Fruit fly (Drosophila melanogaster) whole organism, embryonic: ENCODE measurements around the gene CG2076.

ENCODE experiments used
- Aef1 ChIP-seq: fragments of 200-800 bp; sonication (Bioruptor generic); IDR thresholded peaks from 3 replicates; pipeline ENCODE4 v1.3.6; 2022; ENCODE audit warnings: missing biosample characterization, missing genetic modification characterization
- Bgb ChIP-seq: fragments of 200-800 bp; sonication (Bioruptor generic); IDR thresholded peaks from 2 replicates; pipeline ENCODE4 v1.3.6; 2022; ENCODE audit warnings: missing biosample characterization, missing genetic modification characterization; ENCODE audit not compliant: partially characterized antibody
- CG10147 ChIP-seq: fragments of 200-800 bp; sonication (Bioruptor generic); optimal IDR thresholded peaks from 2 replicates; lab custom pipeline; 2019; ENCODE audit warnings: missing biosample characterization, mild to moderate bottlenecking, missing genetic modification characterization, moderate library complexity
- CG10654 ChIP-seq: fragments of 200-800 bp; sonication (Bioruptor generic); optimal IDR thresholded peaks from 2 replicates; lab custom pipeline; 2016; ENCODE audit warnings: missing biosample characterization, missing genetic modification characterization
- CG12104 ChIP-seq: fragments of 200-800 bp; sonication (Bioruptor generic); optimal IDR thresholded peaks from 3 replicates; lab custom pipeline; 2016; ENCODE audit warnings: missing biosample characterization, missing genetic modification characterization
- CG12219 ChIP-seq: fragments of 200-800 bp; sonication (Bioruptor generic); optimal IDR thresholded peaks from 3 replicates; lab custom pipeline; 2018; ENCODE audit warnings: missing biosample characterization, mild to moderate bottlenecking, missing genetic modification characterization
- CG12391 ChIP-seq: fragments of 200-800 bp; sonication (Bioruptor generic); optimal IDR thresholded peaks from 3 replicates; lab custom pipeline; 2018; ENCODE audit warnings: missing biosample characterization, mild to moderate bottlenecking, missing genetic modification characterization, moderate library complexity
- CG12744 ChIP-seq: fragments of 200-800 bp; sonication (Bioruptor generic); optimal IDR thresholded peaks from 2 replicates; lab custom pipeline; 2016; ENCODE audit warnings: missing biosample characterization, missing genetic modification characterization
- CG17359 ChIP-seq: fragments of 200-800 bp; sonication (Bioruptor generic); optimal IDR thresholded peaks from 3 replicates; lab custom pipeline; 2018; ENCODE audit warnings: missing biosample characterization, mild to moderate bottlenecking, missing genetic modification characterization, moderate library complexity
- CG18011 ChIP-seq: fragments of 200-800 bp; sonication (Bioruptor generic); optimal IDR thresholded peaks from 2 replicates; lab custom pipeline; 2017; ENCODE audit warnings: missing biosample characterization, missing genetic modification characterization, mild to moderate bottlenecking, moderate library complexity, missing genotype
- CG30431 ChIP-seq: fragments of 200-800 bp; sonication (Bioruptor generic); optimal IDR thresholded peaks from 2 replicates; lab custom pipeline; 2017; ENCODE audit warnings: missing biosample characterization, missing genetic modification characterization
- CG33213 ChIP-seq: fragments of 200-800 bp; sonication (Bioruptor generic); optimal IDR thresholded peaks from 3 replicates; lab custom pipeline; 2016; ENCODE audit warnings: missing biosample characterization, missing genetic modification characterization
- CG6689 ChIP-seq: fragments of 200-800 bp; sonication (Bioruptor generic); IDR thresholded peaks from 2 replicates; pipeline ENCODE4 v1.3.6; 2022; ENCODE audit warnings: missing biosample characterization, missing genetic modification characterization
- CG6813 ChIP-seq: fragments of 200-800 bp; sonication (Bioruptor generic); optimal IDR thresholded peaks from 2 replicates; lab custom pipeline; 2017; ENCODE audit warnings: missing biosample characterization, missing genetic modification characterization, mild to moderate bottlenecking, moderate library complexity, missing genetic modification reagents
- CG7745 ChIP-seq: fragments of 200-800 bp; sonication (Bioruptor generic); optimal IDR thresholded peaks from 2 replicates; lab custom pipeline; 2018; ENCODE audit warnings: missing biosample characterization, mild to moderate bottlenecking, missing genetic modification characterization, moderate library complexity
- CG8281 ChIP-seq: fragments of 200-800 bp; sonication (Bioruptor generic); optimal IDR thresholded peaks from 2 replicates; lab custom pipeline; 2018; ENCODE audit warnings: missing biosample characterization, mild to moderate bottlenecking, missing genetic modification characterization, moderate library complexity
- CG9609 ChIP-seq: fragments of 200-800 bp; sonication (Bioruptor generic); optimal IDR thresholded peaks from 3 replicates; lab custom pipeline; 2016; ENCODE audit warnings: missing biosample characterization, missing genetic modification characterization
- CG9797 ChIP-seq: fragments of 200-800 bp; sonication (Bioruptor generic); optimal IDR thresholded peaks from 3 replicates; lab custom pipeline; 2018; ENCODE audit warnings: missing biosample characterization, mild to moderate bottlenecking, missing genetic modification characterization
- Deaf1 ChIP-seq: fragments of 200-800 bp; optimal IDR thresholded peaks from 3 replicates; lab custom pipeline; 2019; ENCODE audit warnings: missing biosample characterization, mild to moderate bottlenecking, missing genetic modification characterization, moderate library complexity
- Dip2 ChIP-seq: fragments of 200-800 bp; sonication (Bioruptor generic); IDR thresholded peaks from 2 replicates; pipeline ENCODE4 v1.3.6; 2022; ENCODE audit warnings: missing biosample characterization, missing genetic modification characterization
- Gug ChIP-seq: fragments of 200-800 bp; sonication (Bioruptor generic); IDR thresholded peaks from 4 replicates; pipeline ENCODE4 v1.3.6; 2022; ENCODE audit warnings: missing biosample characterization, missing genetic modification characterization
- Hand ChIP-seq: fragments of 200-800 bp; sonication (Bioruptor generic); optimal IDR thresholded peaks from 2 replicates; lab custom pipeline; 2017; ENCODE audit warnings: mild to moderate bottlenecking, missing biosample characterization, missing genetic modification reagents, missing genetic modification characterization
- Lhr ChIP-seq: fragments of 200-800 bp; sonication (Bioruptor generic); optimal IDR thresholded peaks from 3 replicates; lab custom pipeline; 2017; ENCODE audit warnings: mild to moderate bottlenecking, missing biosample characterization, missing genetic modification reagents, missing genetic modification characterization
- Lim3 ChIP-seq: fragments of 200-800 bp; sonication (Bioruptor generic); IDR thresholded peaks from 2 replicates; pipeline ENCODE4 v1.3.6; 2022; ENCODE audit warnings: missing biosample characterization, missing genetic modification characterization
- Max ChIP-seq: fragments of 200-800 bp; sonication (Bioruptor generic); optimal IDR thresholded peaks from 2 replicates; lab custom pipeline; 2016; ENCODE audit warnings: missing biosample characterization, mild to moderate bottlenecking, missing genetic modification characterization
- Mes4 ChIP-seq: fragments of 200-800 bp; sonication (Bioruptor generic); optimal IDR thresholded peaks from 2 replicates; lab custom pipeline; 2016; ENCODE audit warnings: missing biosample characterization, missing genetic modification characterization
- NFAT ChIP-seq: fragments of 200-800 bp; sonication (Bioruptor generic); IDR thresholded peaks from 2 replicates; pipeline ENCODE4 v1.3.6; 2022; ENCODE audit warnings: missing biosample characterization, missing genetic modification characterization
- Sin3A ChIP-seq: fragments of >200 bp; optimal IDR thresholded peaks from 2 replicates; lab custom pipeline; 2018
- bab2 ChIP-seq: fragments of 200-800 bp; sonication (Bioruptor generic); optimal IDR thresholded peaks from 2 replicates; lab custom pipeline; 2016; ENCODE audit warnings: missing biosample characterization, missing genetic modification characterization
- br ChIP-seq: fragments of >200 bp; optimal IDR thresholded peaks from 2 replicates; lab custom pipeline; 2017
- chinmo ChIP-seq: fragments of 200-800 bp; sonication (Bioruptor generic); IDR thresholded peaks from 4 replicates; pipeline ENCODE4 v1.3.6; 2022; ENCODE audit warnings: missing biosample characterization, missing genetic modification characterization; ENCODE audit not compliant: partially characterized antibody
- cwo ChIP-seq: fragments of 200-800 bp; sonication (Bioruptor generic); optimal IDR thresholded peaks from 3 replicates; lab custom pipeline; 2017; ENCODE audit warnings: missing biosample characterization, missing genetic modification characterization, mild to moderate bottlenecking, moderate library complexity, missing genetic modification reagents
- ems ChIP-seq: fragments of 200-800 bp; sonication (Bioruptor generic); optimal IDR thresholded peaks from 3 replicates; lab custom pipeline; 2016; ENCODE audit warnings: missing biosample characterization, missing genetic modification characterization
- ftz-f1 ChIP-seq: fragments of 200-800 bp; sonication (Bioruptor generic); optimal IDR thresholded peaks from 2 replicates; lab custom pipeline; 2016; ENCODE audit warnings: missing biosample characterization, missing genetic modification characterization
- hbn ChIP-seq: fragments of 200-800 bp; sonication (Bioruptor generic); IDR thresholded peaks from 2 replicates; pipeline ENCODE4 v1.3.6; 2022; ENCODE audit warnings: missing biosample characterization, missing genetic modification characterization; ENCODE audit not compliant: partially characterized antibody
- odd ChIP-seq: fragments of 200-800 bp; sonication (Bioruptor generic); optimal IDR thresholded peaks from 2 replicates; lab custom pipeline; 2017; ENCODE audit warnings: missing biosample characterization, mild to moderate bottlenecking, missing genetic modification characterization
- pho ChIP-seq: fragments of 200-800 bp; sonication (Bioruptor generic); optimal IDR thresholded peaks from 2 replicates; lab custom pipeline; 2016; ENCODE audit warnings: missing biosample characterization, missing genetic modification characterization
- prd ChIP-seq, 3 experiments: fragments of >200 bp in 2 of 3; fragments of 200-800 bp in 1 of 3; sonication (Bioruptor generic) in 1 of 3; optimal IDR thresholded peaks in 2 of 3; IDR thresholded peaks in 1 of 3; 2 replicates in 2 of 3; 3 replicates in 1 of 3; pipeline versions ENCODE4 v1.3.6 to Lab custom; 2017 to 2022; ENCODE audit warnings: missing biosample characterization in 1 of 3, missing genetic modification characterization in 1 of 3
- psq ChIP-seq: fragments of 200-800 bp; sonication (Bioruptor generic); optimal IDR thresholded peaks from 2 replicates; lab custom pipeline; 2017; ENCODE audit warnings: missing biosample characterization, missing genetic modification characterization
- pum ChIP-seq: fragments of 200-800 bp; sonication (Bioruptor generic); optimal IDR thresholded peaks from 2 replicates; lab custom pipeline; 2016; ENCODE audit warnings: missing biosample characterization, missing genetic modification characterization
- repo ChIP-seq: fragments of 200-800 bp; sonication (Bioruptor generic); optimal IDR thresholded peaks from 2 replicates; lab custom pipeline; 2016; ENCODE audit warnings: missing biosample characterization, missing genetic modification characterization
- schlank ChIP-seq: fragments of 200-800 bp; sonication (Bioruptor generic); optimal IDR thresholded peaks from 2 replicates; lab custom pipeline; 2018; ENCODE audit warnings: missing biosample characterization, mild to moderate bottlenecking, missing genetic modification characterization
- sens ChIP-seq: fragments of 200-800 bp; sonication (Bioruptor generic); peaks from one replicate; lab custom pipeline; 2016; ENCODE audit warnings: missing biosample characterization, missing genetic modification characterization
- slp2 ChIP-seq: fragments of 200-800 bp; sonication (Bioruptor generic); optimal IDR thresholded peaks from 2 replicates; lab custom pipeline; 2016; ENCODE audit warnings: missing biosample characterization, missing genetic modification characterization
- ssp ChIP-seq: fragments of 200-800 bp; sonication (Bioruptor generic); IDR thresholded peaks from 2 replicates; pipeline ENCODE4 v1.3.6; 2022; ENCODE audit warnings: missing biosample characterization, missing genetic modification characterization
- tin ChIP-seq: fragments of 200-800 bp; sonication (Bioruptor generic); optimal IDR thresholded peaks from 3 replicates; lab custom pipeline; 2016; ENCODE audit warnings: missing biosample characterization, missing genetic modification characterization
- trem ChIP-seq: fragments of 200-800 bp; optimal IDR thresholded peaks from 3 replicates; lab custom pipeline; 2019; ENCODE audit warnings: missing biosample characterization, mild to moderate bottlenecking, missing genetic modification characterization, moderate library complexity
- usp ChIP-seq: fragments of >200 bp; optimal IDR thresholded peaks from 2 replicates; lab custom pipeline; 2017; ENCODE audit warnings: missing biosample characterization, missing genetic modification characterization
- zen2 ChIP-seq: fragments of 200-800 bp; sonication (Bioruptor generic); IDR thresholded peaks from 3 replicates; pipeline ENCODE4 v1.3.6; 2022; ENCODE audit warnings: missing biosample characterization, missing genetic modification characterization; ENCODE audit not compliant: partially characterized antibody

CG2076 gene

dm6 chrX:11124749-11125508 is 34.9 kb downstream of the CG2076 start, which contains the start of gene Rpt3 (continued):
- TF ChIP-seq hbn (peak; percentile 63), Mes4 (no peak), ems (no peak)
- TF ChIP-seq, all 482 proteins: peak for 88

- peak; percentile 13; the same call in 1 of the 2 replicates for TF ChIP-seq Bgb
- no peak for TF ChIP-seq Hand (GFP tag; lab: Kevin White, UChicago)
- TF ChIP-seq zen2 (GFP tag; lab: Robert Waterston, UW), result peak; percentile 5; the same call in 2 of the 3 replicates
- no peak for TF ChIP-seq prd (optimal IDR thresholded peaks at IDR 0.05; lab: Kevin White, UChicago)
- TF ChIP-seq prd (GFP tag; IDR thresholded peaks at IDR 0.05; lab: Robert Waterston, UW), result no peak
- no peak for TF ChIP-seq CG12104
- TF ChIP-seq Lim3 (GFP tag; lab: Robert Waterston, UW), result no peak
- TF ChIP-seq Lhr (GFP tag; lab: Kevin White, UChicago), result no peak
- TF ChIP-seq trem (tag; lab: Kevin White, UChicago), result no peak
- no peak for TF ChIP-seq pho (GFP tag; lab: Kevin White, UChicago)
- no peak for TF ChIP-seq CG12744 (GFP tag; lab: Kevin White, UChicago)
- no peak for TF ChIP-seq odd
- no peak for TF ChIP-seq Max (GFP tag; lab: Kevin White, UChicago)
- peak; percentile 60 for TF ChIP-seq sens (GFP tag; lab: Kevin White, UChicago)
- no peak for TF ChIP-seq CG12219 (GFP tag; lab: Kevin White, UChicago)
- no peak for TF ChIP-seq Gug (GFP tag; lab: Robert Waterston, UW)
- no peak for TF ChIP-seq br (lab: Kevin White, UChicago)
- no peak for TF ChIP-seq CG7745 (tag; lab: Kevin White, UChicago)
- no peak for TF ChIP-seq ftz-f1 (GFP tag; lab: Kevin White, UChicago)
- no peak for TF ChIP-seq Aef1 (GFP tag; lab: Robert Waterston, UW)
- no peak for TF ChIP-seq CG30431 (GFP tag; lab: Kevin White, UChicago)
- TF ChIP-seq Dip2, result no peak
- no peak for TF ChIP-seq tin (GFP tag; lab: Kevin White, UChicago)
- no peak for TF ChIP-seq psq (GFP tag; lab: Kevin White, UChicago)
- TF ChIP-seq usp (GFP tag; lab: Kevin White, UChicago), result no peak
- no peak for TF ChIP-seq CG18011 (GFP tag; lab: Kevin White, UChicago)
- no peak for TF ChIP-seq bab2 (GFP tag; lab: Kevin White, UChicago)
- no peak for TF ChIP-seq CG10654 (GFP tag; lab: Kevin White, UChicago)
- no peak for TF ChIP-seq pum (GFP tag; lab: Kevin White, UChicago)
- no peak for TF ChIP-seq Sin3A (lab: Kevin White, UChicago)
- no peak for TF ChIP-seq CG10147
- TF ChIP-seq slp2 (GFP tag; lab: Kevin White, UChicago), result no peak
- no peak for TF ChIP-seq repo (GFP tag; lab: Kevin White, UChicago)
- TF ChIP-seq Deaf1 (tag; lab: Kevin White, UChicago), result no peak
- peak; percentile 74; the same call in 1 of the 4 replicates for TF ChIP-seq chinmo (GFP tag; lab: Robert Waterston, UW)
- TF ChIP-seq CG17359, result peak; percentile 14
- no peak for TF ChIP-seq ssp
- no peak for TF ChIP-seq CG12391 (tag; lab: Kevin White, UChicago)
- TF ChIP-seq CG6689 (GFP tag; lab: Robert Waterston, UW), result no peak
- TF ChIP-seq CG6813 (GFP tag; lab: Kevin White, UChicago), result no peak
- no peak for TF ChIP-seq CG9609 (GFP tag; lab: Kevin White, UChicago)
- no peak for TF ChIP-seq NFAT (GFP tag; lab: Robert Waterston, UW)
- TF ChIP-seq CG9797, result no peak
- no peak for TF ChIP-seq schlank (tag; lab: Kevin White, UChicago)
- no peak for TF ChIP-seq CG8281
- no peak for TF ChIP-seq cwo (GFP tag; lab: Kevin White, UChicago)
- no peak for TF ChIP-seq CG33213 (GFP tag; lab: Kevin White, UChicago)
Measured at dm6 chrX:11128828-11129227, 38.8 kb downstream of the CG2076 start, which contains the start of gene SrpRalpha. Gene SrpRalpha, minus strand, starts transcription at chrX:11129087.
